Worm (Caenorhabditis elegans): ENCODE data around the gene sru-30.

ce11 chrV:9796002-9796401, 17.6 kb upstream of the sru-30 start:
- no peak for TF ChIP-seq him-1 (tag; optimal IDR thresholded peaks at IDR 0.05)
- no peak for TF ChIP-seq W03F9.2 (tag; optimal IDR thresholded peaks at IDR 0.05)

Data from whole organism, L4/young adult.